Worm (Caenorhabditis elegans): Measurements from ENCODE around the gene C46C2.5.

The C46C2.5 gene

ce11 chrIV:9146111-9146510 lies 46.3 kb downstream of the C46C2.5 start, which contains the start of gene daf-10:
Gene daf-10, minus strand, starts transcription at chrIV:9146211.
- TF ChIP-seq lin-11 (tag; optimal IDR thresholded peaks at IDR 0.05) (no peak), unc-55 (GFP tag; optimal IDR thresholded peaks at IDR 0.05) (no peak), skn-1 (tag; optimal IDR thresholded peaks at IDR 0.05) (no peak), dmd-4 (tag; optimal IDR thresholded peaks at IDR 0.05) (no peak), unc-62 (GFP tag; optimal IDR thresholded peaks at IDR 0.05) (no peak), ama-1 (optimal IDR thresholded peaks at IDR 0.05) (no peak), sem-4 (tag; optimal IDR thresholded peaks at IDR 0.05) (no peak)

- TF ChIP-seq ztf-4 (tag; optimal IDR thresholded peaks at IDR 0.05) (no peak), nhr-10 (tag; optimal IDR thresholded peaks at IDR 0.05) (no peak), mab-5 (tag; optimal IDR thresholded peaks at IDR 0.05) (no peak), egl-27 (tag; optimal IDR thresholded peaks at IDR 0.05) (no peak)
Measured at ce11 chrIV:9144405-9144804, 48.0 kb downstream of the C46C2.5 start, which contains the start of gene flp-1. Gene flp-1, plus strand, starts transcription at chrIV:9144705.
